Worm (Caenorhabditis elegans) whole organism, midembryonic: ENCODE data around the gene daf-41.

Experiments used
- T22C8.4 ChIP-seq: fragments of 200-800 bp; sonication (Bioruptor generic); IDR thresholded peaks from 2 replicates; pipeline ENCODE4 v1.3.6; 2022; ENCODE audit warnings: missing genetic modification characterization, missing compliant biosample characterization
- cog-1 ChIP-seq: sonication (generic microtip); optimal IDR thresholded peaks from 2 replicates; lab custom pipeline; 2016; ENCODE audit warnings: missing genetic modification characterization, missing compliant biosample characterization
- flt-1 ChIP-seq: fragments of 200-800 bp; sonication (Bioruptor generic); IDR thresholded peaks from 2 replicates; pipeline ENCODE4 v1.3.6; 2022; ENCODE audit warnings: missing genetic modification characterization, missing compliant biosample characterization
- klf-2 ChIP-seq: fragments of 200-800 bp; sonication (Bioruptor generic); conservative IDR thresholded peaks from 2 replicates; pipeline ENCODE4 v1.3.6; 2022; ENCODE audit warnings: missing genetic modification reagents, missing genetic modification characterization, missing compliant biosample characterization
- med-1 ChIP-seq: sonication (generic microtip); optimal IDR thresholded peaks from 2 replicates; lab custom pipeline; 2017; ENCODE audit warnings: missing genetic modification characterization, mild to moderate bottlenecking, missing compliant biosample characterization, antibody characterized with exemption, missing genetic modification reagents; ENCODE audit not compliant: insufficient read depth
- ref-1 ChIP-seq: fragments of 200-800 bp; sonication (Bioruptor generic); conservative IDR thresholded peaks from 2 replicates; pipeline ENCODE4 v1.3.6; 2022; ENCODE audit warnings: missing genetic modification reagents, missing genetic modification characterization, missing compliant biosample characterization
- tab-1 ChIP-seq: fragments of 200-800 bp; sonication (Bioruptor generic); IDR thresholded peaks from 2 replicates; pipeline ENCODE4 v1.3.6; 2022; ENCODE audit warnings: missing genetic modification characterization, missing compliant biosample characterization
- ztf-23 ChIP-seq: fragments of 200-800 bp; sonication (Bioruptor generic); IDR thresholded peaks from 2 replicates; pipeline ENCODE4 v1.3.6; 2022; ENCODE audit warnings: missing genetic modification reagents, missing genetic modification characterization, missing compliant biosample characterization
- ztf-29 ChIP-seq: fragments of 200-800 bp; sonication (Bioruptor generic); IDR thresholded peaks from 2 replicates; pipeline ENCODE4 v1.3.6; 2022; ENCODE audit warnings: missing genetic modification reagents, missing genetic modification characterization, missing compliant biosample characterization

The daf-41 gene

DNA sequence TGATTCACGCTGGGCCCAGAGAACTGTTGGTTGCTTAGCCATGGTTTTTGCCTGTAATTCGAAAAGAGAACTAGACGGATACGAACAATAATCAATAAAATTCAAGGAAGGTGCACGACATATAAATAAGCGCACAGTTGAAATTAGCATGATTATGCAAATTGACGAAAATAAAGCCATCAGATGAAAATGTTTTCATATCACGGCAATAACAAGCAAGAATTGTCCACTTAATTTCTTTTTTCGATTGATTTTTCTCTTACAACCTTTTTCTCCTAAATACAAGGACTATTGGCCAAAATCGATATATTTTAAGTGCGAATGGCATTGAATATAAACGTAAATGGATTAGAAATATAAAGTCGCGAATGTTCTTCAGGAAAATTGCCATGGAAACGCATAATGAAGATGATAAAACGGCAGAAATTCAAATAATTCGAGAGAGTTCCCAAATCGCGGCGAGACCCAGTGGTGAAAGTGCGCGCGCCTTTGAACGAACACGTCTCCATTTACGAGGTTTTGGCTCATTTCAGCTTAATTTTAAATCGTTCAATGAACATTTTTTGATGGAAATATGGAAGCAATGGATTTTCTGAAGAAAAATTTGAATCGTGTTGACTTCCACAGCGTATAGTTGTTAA lies at the start of gene daf-41, which contains the start of gene toc-1:
daf-41 (minus strand) TSS at position 51 of the 641 bp plus-strand sequence.
toc-1 (plus strand) TSS at position 537 of the 641 bp plus-strand sequence.
- TF ChIP-seq ztf-23 (GFP tag; lab: Robert Waterston, UW): no peak
- no peak for TF ChIP-seq ztf-29 (GFP tag; lab: Robert Waterston, UW)
- TF ChIP-seq med-1 (GFP tag; lab: Kevin White, UChicago): no peak
- TF ChIP-seq klf-2 (GFP tag; lab: Robert Waterston, UW): no peak
- no peak for TF ChIP-seq T22C8.4 (GFP tag; lab: Robert Waterston, UW)
- no peak for TF ChIP-seq flt-1 (GFP tag; lab: Robert Waterston, UW)
- TF ChIP-seq ref-1 (GFP tag; lab: Robert Waterston, UW): no peak
- no peak for TF ChIP-seq cog-1 (tag; lab: Kevin White, UChicago)
- TF ChIP-seq tab-1 (GFP tag; lab: Robert Waterston, UW): no peak

DNA sequence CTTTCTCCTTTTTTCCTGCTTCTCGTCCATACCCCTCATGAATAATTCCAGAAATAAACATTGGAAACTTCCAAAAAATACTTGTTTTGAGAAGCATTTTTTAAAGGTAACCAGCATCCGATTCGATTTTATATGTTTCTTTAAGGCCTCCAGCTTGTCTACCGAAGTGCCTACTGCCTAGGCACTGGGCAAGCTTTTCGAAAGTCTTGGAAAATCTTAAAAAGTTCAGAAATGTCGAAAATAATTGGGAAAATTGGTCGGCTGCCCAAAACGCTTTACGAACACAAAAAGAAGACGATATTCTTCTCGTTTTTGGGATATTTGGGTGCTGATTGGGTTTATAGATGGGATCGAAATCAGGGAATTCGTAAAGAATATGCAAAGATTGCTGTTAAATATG lies 47.1 kb upstream of the daf-41 start, which contains the start of gene F52C9.3:
F52C9.3 (plus strand) TSS at position 225 of the 400 bp plus-strand sequence.
- no peak for TF ChIP-seq T22C8.4 (GFP tag; lab: Robert Waterston, UW)
- no peak for TF ChIP-seq med-1 (GFP tag; lab: Kevin White, UChicago)
- no peak for TF ChIP-seq ztf-23 (GFP tag; lab: Robert Waterston, UW)

ce11 chrIII:5318610-5319009 lies 44.0 kb upstream of the daf-41 start:
- TF ChIP-seq T22C8.4 (GFP tag; lab: Robert Waterston, UW) (no peak), ref-1 (GFP tag; lab: Robert Waterston, UW) (no peak), med-1 (GFP tag; lab: Kevin White, UChicago) (no peak), klf-2 (GFP tag; lab: Robert Waterston, UW) (no peak), ztf-29 (GFP tag; lab: Robert Waterston, UW) (no peak), cog-1 (tag; lab: Kevin White, UChicago) (no peak), tab-1 (GFP tag; lab: Robert Waterston, UW) (no peak), ztf-23 (GFP tag; lab: Robert Waterston, UW) (no peak), flt-1 (GFP tag; lab: Robert Waterston, UW) (no peak)

- TF ChIP-seq flt-1 (GFP tag; lab: Robert Waterston, UW) (no peak), klf-2 (GFP tag; lab: Robert Waterston, UW) (no peak), ztf-29 (GFP tag; lab: Robert Waterston, UW) (no peak), ztf-23 (GFP tag; lab: Robert Waterston, UW) (no peak), T22C8.4 (GFP tag; lab: Robert Waterston, UW) (no peak)
Observed at ce11 chrIII:5310940-5311339, 36.4 kb upstream of the daf-41 start, which contains the start of gene pqe-1. Gene pqe-1 (plus strand): TSS chrIII:5311240.

ce11 chrIII:5310403-5310802 lies 35.8 kb upstream of the daf-41 start:
- TF ChIP-seq ref-1 (GFP tag; lab: Robert Waterston, UW): no peak
- TF ChIP-seq cog-1 (tag; lab: Kevin White, UChicago): no peak
- TF ChIP-seq ztf-29 (GFP tag; lab: Robert Waterston, UW): no peak
- no peak for TF ChIP-seq med-1 (GFP tag; lab: Kevin White, UChicago)
- TF ChIP-seq klf-2 (GFP tag; lab: Robert Waterston, UW): no peak
- no peak for TF ChIP-seq tab-1 (GFP tag; lab: Robert Waterston, UW)
- no peak for TF ChIP-seq T22C8.4 (GFP tag; lab: Robert Waterston, UW)
- TF ChIP-seq ztf-23 (GFP tag; lab: Robert Waterston, UW): no peak
- TF ChIP-seq flt-1 (GFP tag; lab: Robert Waterston, UW): no peak

DNA sequence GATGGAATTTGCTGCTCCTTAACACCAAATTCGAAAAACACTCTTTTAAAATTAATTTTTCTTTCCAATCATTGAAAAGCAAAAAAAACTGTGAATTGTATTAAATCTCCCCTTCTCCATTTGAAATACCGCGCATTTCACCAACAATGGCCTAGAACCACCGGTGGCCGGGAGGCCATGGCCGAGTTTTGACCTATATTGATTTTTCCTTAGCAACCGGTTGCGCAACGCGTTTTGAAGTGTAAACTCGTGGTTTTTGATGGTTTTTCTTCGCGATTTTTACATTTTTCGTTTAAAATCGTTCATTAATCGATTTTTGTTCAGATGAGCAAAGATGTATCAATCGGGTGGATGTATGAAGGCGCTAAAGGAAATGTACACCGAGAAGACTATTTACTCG lies 33.7 kb upstream of the daf-41 start, which contains the start of gene mog-3:
mog-3 (plus strand) TSS at position 319 of the 400 bp plus-strand sequence.
- TF ChIP-seq T22C8.4 (GFP tag; lab: Robert Waterston, UW): peak; percentile 94
- peak; percentile 15; the same call in 1 of the 2 replicates for TF ChIP-seq flt-1 (GFP tag; lab: Robert Waterston, UW)
- peak; percentile 61; the same call in 1 of the 2 replicates for TF ChIP-seq klf-2 (GFP tag; lab: Robert Waterston, UW)
- no peak for TF ChIP-seq med-1 (GFP tag; lab: Kevin White, UChicago)
- peak; percentile 76 for TF ChIP-seq ztf-23 (GFP tag; lab: Robert Waterston, UW)
- TF ChIP-seq tab-1 (GFP tag; lab: Robert Waterston, UW): no peak

DNA sequence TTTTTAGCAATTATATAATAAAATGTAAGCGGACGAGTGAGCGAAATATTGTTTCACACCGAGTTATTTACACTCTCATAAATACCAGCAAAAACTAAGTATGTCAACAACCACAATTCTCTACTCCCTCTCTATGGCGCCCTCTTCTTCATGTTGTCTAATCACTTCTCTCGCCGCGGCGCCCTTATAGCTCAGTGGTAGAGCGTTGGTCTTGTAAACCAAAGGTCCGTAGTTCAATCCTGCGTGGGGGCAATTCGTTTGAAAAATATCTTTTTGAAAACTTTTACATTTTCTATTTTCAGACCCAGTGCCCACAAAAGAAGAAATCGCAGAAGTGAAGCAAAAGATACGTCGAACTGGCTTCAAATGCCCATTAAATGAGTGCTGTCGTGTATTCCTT lies 31.2 kb upstream of the daf-41 start:
- TF ChIP-seq ztf-23 (GFP tag; lab: Robert Waterston, UW) (peak; percentile 92), ztf-29 (GFP tag; lab: Robert Waterston, UW) (peak; percentile 77), ref-1 (GFP tag; lab: Robert Waterston, UW) (peak; percentile 67), flt-1 (GFP tag; lab: Robert Waterston, UW) (peak; percentile 74), T22C8.4 (GFP tag; lab: Robert Waterston, UW) (peak; percentile 77; the same call in 1 of the 2 replicates), med-1 (GFP tag; lab: Kevin White, UChicago) (no peak), klf-2 (GFP tag; lab: Robert Waterston, UW) (peak; percentile 92), cog-1 (tag; lab: Kevin White, UChicago) (peak; percentile 49), tab-1 (GFP tag; lab: Robert Waterston, UW) (peak; percentile 85)

ce11 chrIII:5304044-5304443 lies 29.5 kb upstream of the daf-41 start:
- TF ChIP-seq flt-1 (GFP tag; lab: Robert Waterston, UW) (no peak), ztf-23 (GFP tag; lab: Robert Waterston, UW) (no peak), ztf-29 (GFP tag; lab: Robert Waterston, UW) (no peak), med-1 (GFP tag; lab: Kevin White, UChicago) (no peak), cog-1 (tag; lab: Kevin White, UChicago) (no peak), T22C8.4 (GFP tag; lab: Robert Waterston, UW) (no peak), ref-1 (GFP tag; lab: Robert Waterston, UW) (no peak), klf-2 (GFP tag; lab: Robert Waterston, UW) (no peak), tab-1 (GFP tag; lab: Robert Waterston, UW) (no peak)
